In the genomic region with DNA sequence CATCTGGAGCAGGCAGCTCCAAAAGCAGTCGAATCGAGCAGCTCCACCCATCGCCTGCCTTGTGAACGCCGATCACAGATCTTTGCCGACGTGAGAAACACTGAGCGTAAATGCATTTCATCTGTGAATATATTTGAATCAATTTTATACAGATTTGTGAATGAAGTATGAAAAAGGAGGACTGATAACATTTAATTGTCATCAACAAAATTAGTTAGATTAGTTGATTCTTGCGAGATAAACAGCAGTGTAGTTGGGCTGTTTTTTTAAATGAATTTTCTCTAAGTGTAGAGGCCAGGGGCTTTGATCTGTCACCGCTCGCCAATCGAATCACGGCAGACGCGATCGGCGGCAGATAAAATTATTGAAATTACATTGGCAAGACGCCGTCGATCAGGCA, we compare ENCODE assay signal across 4 fruit fly cellular contexts.
A peak's percentile ranks its signal among the peaks of the same experiment; 100 is the strongest.
TF ChIP-seq lines count a peak whose summit lies in the region.

No protein-coding gene starts in this region.

- no peak for TF ChIP-seq CTCF in whole organism, embryonic (GFP tag; optimal IDR thresholded peaks at IDR 0.05; lab: Kevin White, UChicago)

TF ChIP-seq in whole organism, embryonic, 481 proteins besides CTCF, POLR2A, EP300 and RAD21:
- TF ChIP-seq CG31388 (GFP tag; optimal IDR thresholded peaks at IDR 0.05; lab: Kevin White, UChicago) (no peak), CG15269 (tag; optimal IDR thresholded peaks at IDR 0.05; lab: Kevin White, UChicago) (no peak), Ets65A (GFP tag; lab: Kevin White, UChicago) (peak; percentile 19), Hr3 (GFP tag; optimal IDR thresholded peaks at IDR 0.05; lab: Kevin White, UChicago) (no peak)

TF ChIP-seq in whole organism, prepupa, 60 proteins besides CTCF, POLR2A, EP300 and RAD21:
- TF ChIP-seq lz (GFP tag; optimal IDR thresholded peaks at IDR 0.05; lab: Kevin White, UChicago) (no peak), Sox102F (GFP tag; optimal IDR thresholded peaks at IDR 0.05; lab: Kevin White, UChicago) (no peak), Sox14 (GFP tag; optimal IDR thresholded peaks at IDR 0.05; lab: Kevin White, UChicago) (no peak), CG3032 (tag; optimal IDR thresholded peaks at IDR 0.05; lab: Kevin White, UChicago) (peak; percentile 20), CG10669 (GFP tag; optimal IDR thresholded peaks at IDR 0.05; lab: Kevin White, UChicago) (peak; percentile 36), CG11762 (GFP tag; optimal IDR thresholded peaks at IDR 0.05; lab: Kevin White, UChicago; ENCODE audit: insufficient read depth) (no peak), Met (GFP tag; optimal IDR thresholded peaks at IDR 0.05; lab: Kevin White, UChicago) (peak; percentile 55), Hr39 (GFP tag; optimal IDR thresholded peaks at IDR 0.05; lab: Kevin White, UChicago) (peak; percentile 3), Hr38 (GFP tag; optimal IDR thresholded peaks at IDR 0.05; lab: Kevin White, UChicago) (no peak), cyc (GFP tag; optimal IDR thresholded peaks at IDR 0.05; lab: Kevin White, UChicago) (peak; percentile 42), CG3919 (GFP tag; optimal IDR thresholded peaks at IDR 0.05; lab: Kevin White, UChicago) (peak; percentile 31), CG9139 (GFP tag; optimal IDR thresholded peaks at IDR 0.05; lab: Kevin White, UChicago) (no peak), achi (GFP tag; optimal IDR thresholded peaks at IDR 0.05; lab: Kevin White, UChicago) (no peak), fd59A (GFP tag; optimal IDR thresholded peaks at IDR 0.05; lab: Kevin White, UChicago) (no peak), eg (GFP tag; IDR thresholded peaks at IDR 0.05; lab: Robert Waterston, UW) (no peak), CG15336 (GFP tag; IDR thresholded peaks at IDR 0.05; lab: Robert Waterston, UW) (no peak), CG6808 (GFP tag; optimal IDR thresholded peaks at IDR 0.05; lab: Kevin White, UChicago) (no peak), Blimp-1 (GFP tag; optimal IDR thresholded peaks at IDR 0.05; lab: Kevin White, UChicago) (no peak), topi (GFP tag; optimal IDR thresholded peaks at IDR 0.05; lab: Kevin White, UChicago) (peak; percentile 52), Ets96B (tag; optimal IDR thresholded peaks at IDR 0.05; lab: Kevin White, UChicago) (peak; percentile 13), svp (GFP tag; lab: Kevin White, UChicago) (peak; percentile 66), Eip78C (GFP tag; lab: Kevin White, UChicago) (peak; percentile 35), spab (GFP tag; optimal IDR thresholded peaks at IDR 0.05; lab: Kevin White, UChicago) (peak; percentile 0)

TF ChIP-seq in whole organism, pupa, 21 proteins besides CTCF, POLR2A, EP300 and RAD21:
- TF ChIP-seq CG8159 (tag; optimal IDR thresholded peaks at IDR 0.05; lab: Kevin White, UChicago): peak; percentile 54
- TF ChIP-seq CG9948 (tag; optimal IDR thresholded peaks at IDR 0.05; lab: Kevin White, UChicago): peak; percentile 28
- TF ChIP-seq CG4496 (GFP tag; IDR thresholded peaks at IDR 0.05; lab: Robert Waterston, UW): no peak
- peak; percentile 6 for TF ChIP-seq CG15710 (tag; optimal IDR thresholded peaks at IDR 0.05; lab: Kevin White, UChicago)
- TF ChIP-seq CG17806 (tag; optimal IDR thresholded peaks at IDR 0.05; lab: Kevin White, UChicago): peak; percentile 24

TF ChIP-seq in whole organism, wandering third instar larva, 38 proteins besides CTCF, POLR2A, EP300 and RAD21:
- no peak for TF ChIP-seq Dfd (GFP tag; optimal IDR thresholded peaks at IDR 0.05; lab: Kevin White, UChicago)
- peak; percentile 28 for TF ChIP-seq ey (GFP tag; optimal IDR thresholded peaks at IDR 0.05; lab: Kevin White, UChicago)
- peak in 1 of 2 experiments; percentile 29 for TF ChIP-seq foxo (GFP tag; optimal IDR thresholded peaks at IDR 0.05; lab: Kevin White, UChicago)
- no peak for TF ChIP-seq Rel (GFP tag; optimal IDR thresholded peaks at IDR 0.05; lab: Kevin White, UChicago)
- TF ChIP-seq Rel (tag; optimal IDR thresholded peaks at IDR 0.05; lab: Kevin White, UChicago): no peak
- no peak for TF ChIP-seq dsf (GFP tag; optimal IDR thresholded peaks at IDR 0.05; lab: Kevin White, UChicago; ENCODE audit: borderline replicate concordance)
- TF ChIP-seq Myc (optimal IDR thresholded peaks at IDR 0.05; lab: Kevin White, UChicago): no peak
- peak; percentile 19 for TF ChIP-seq h (GFP tag; optimal IDR thresholded peaks at IDR 0.05; lab: Kevin White, UChicago)
- TF ChIP-seq fru (GFP tag; optimal IDR thresholded peaks at IDR 0.05; lab: Kevin White, UChicago): peak; percentile 9
- no peak for TF ChIP-seq Hr83 (GFP tag; optimal IDR thresholded peaks at IDR 0.05; lab: Kevin White, UChicago; ENCODE audit: poor library complexity, severe bottlenecking)
- no peak for TF ChIP-seq dmrt93B (GFP tag; optimal IDR thresholded peaks at IDR 0.05; lab: Kevin White, UChicago)
- TF ChIP-seq brk (GFP tag; optimal IDR thresholded peaks at IDR 0.05; lab: Kevin White, UChicago): no peak
- peak; percentile 34 for TF ChIP-seq HLH106 (tag; optimal IDR thresholded peaks at IDR 0.05; lab: Kevin White, UChicago)
- TF ChIP-seq woc (GFP tag; optimal IDR thresholded peaks at IDR 0.05; lab: Kevin White, UChicago): no peak
- no peak for TF ChIP-seq rgr (GFP tag; optimal IDR thresholded peaks at IDR 0.05; lab: Kevin White, UChicago)
- TF ChIP-seq lola (GFP tag; optimal IDR thresholded peaks at IDR 0.05; lab: Kevin White, UChicago): no peak

Comparison
In these comparisons a context has a peak if more than half of its experiments do, and no peak if none do; other contexts are left out.
1. Of the 7 proteins assayed by ChIP-seq in both whole organism, embryonic and whole organism, prepupa: peak only in whole organism, embryonic: none; only in whole organism, prepupa: Hr39; in both: none; in neither: 6.